Worm (Caenorhabditis elegans): Measurements from ENCODE around the gene B0280.9.

B0280.9 gene

DNA sequence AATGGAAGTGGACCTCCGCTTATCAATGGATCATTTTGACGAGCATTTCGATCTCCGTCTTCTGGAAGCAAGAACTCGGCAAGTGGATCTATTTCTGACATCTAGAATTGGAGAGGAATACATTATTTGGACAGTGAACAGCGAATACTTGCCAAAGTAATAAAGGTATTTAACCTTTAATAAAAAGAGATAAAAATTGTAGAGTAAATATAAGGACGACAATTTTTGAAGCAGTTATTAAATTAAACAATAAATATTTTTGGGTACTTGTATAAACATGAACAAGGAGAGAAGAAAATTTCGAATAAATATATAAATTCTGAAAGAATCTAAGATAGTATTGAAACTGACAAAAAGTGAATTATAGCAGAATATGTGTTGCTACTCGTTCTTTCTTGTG is 50.2 kb downstream of the B0280.9 start, which contains the start of gene lin-37:
TSS of gene lin-37 (minus strand) at position 101 of the 400 bp plus-strand sequence.
- TF ChIP-seq klf-2 (GFP tag; conservative IDR thresholded peaks at IDR 0.05) = no peak
- no peak for TF ChIP-seq ref-1 (GFP tag; conservative IDR thresholded peaks at IDR 0.05)
- TF ChIP-seq ztf-29 (GFP tag; IDR thresholded peaks at IDR 0.05) = no peak
- TF ChIP-seq T22C8.4 (GFP tag; IDR thresholded peaks at IDR 0.05) = no peak
- no peak for TF ChIP-seq ztf-23 (GFP tag; IDR thresholded peaks at IDR 0.05)
- TF ChIP-seq flt-1 (GFP tag; IDR thresholded peaks at IDR 0.05) = no peak
- no peak for TF ChIP-seq med-1 (GFP tag; optimal IDR thresholded peaks at IDR 0.05; ENCODE audit: insufficient read depth)
- TF ChIP-seq cog-1 (tag; optimal IDR thresholded peaks at IDR 0.05) = no peak
